Worm (Caenorhabditis elegans): Measurements from ENCODE around the gene rol-6.

- no peak for TF ChIP-seq nhr-237 (tag; optimal IDR thresholded peaks at IDR 0.05)
- no peak for TF ChIP-seq fos-1 (tag; optimal IDR thresholded peaks at IDR 0.05)
- peak; percentile 7 for TF ChIP-seq elt-2 (tag; optimal IDR thresholded peaks at IDR 0.05)
These were observed 5.4 kb downstream of the rol-6 start for ce11 chrII:8738244-8738643.
